Fruit fly (Drosophila melanogaster) whole organism, embryonic: Measurements from ENCODE around the gene CG15408.

Experiments used
- Awh ChIP-seq: fragments of 200-800 bp; sonication (Bioruptor generic); IDR thresholded peaks from 2 replicates; pipeline ENCODE4, ENCODE4 v1.3.6; 2022; ENCODE audit warnings: missing biosample characterization, missing genetic modification characterization
- CG1024 ChIP-seq: fragments of 200-800 bp; sonication (Bioruptor generic); IDR thresholded peaks from 2 replicates; pipeline ENCODE4 v1.3.6; 2022; ENCODE audit warnings: missing biosample characterization, missing genetic modification characterization
- CG11504 ChIP-seq: fragments of 200-800 bp; sonication (Bioruptor generic); optimal IDR thresholded peaks from 3 replicates; lab custom pipeline; 2019; ENCODE audit warnings: missing biosample characterization, mild to moderate bottlenecking, missing genetic modification characterization, moderate library complexity
- CG12299 ChIP-seq: fragments of 200-800 bp; sonication (Bioruptor generic); optimal IDR thresholded peaks from 2 replicates; lab custom pipeline; 2018; ENCODE audit warnings: missing biosample characterization, mild to moderate bottlenecking, missing genetic modification characterization
- CG12659 ChIP-seq: fragments of 200-800 bp; sonication (Bioruptor generic); optimal IDR thresholded peaks from 3 replicates; lab custom pipeline; 2017; ENCODE audit warnings: mild to moderate bottlenecking, missing biosample characterization, missing genetic modification reagents, missing genetic modification characterization
- CG14860 ChIP-seq: fragments of 200-800 bp; sonication (Bioruptor generic); IDR thresholded peaks from 3 replicates; pipeline ENCODE4 v1.3.6; 2022; ENCODE audit warnings: missing biosample characterization, missing genetic modification characterization; ENCODE audit not compliant: partially characterized antibody
- CG15011 ChIP-seq: fragments of 200-800 bp; sonication (Bioruptor generic); optimal IDR thresholded peaks from 3 replicates; lab custom pipeline; 2018; ENCODE audit warnings: missing biosample characterization, mild to moderate bottlenecking, missing genetic modification characterization
- CG1647 ChIP-seq: fragments of 200-800 bp; sonication (Bioruptor generic); optimal IDR thresholded peaks from 3 replicates; lab custom pipeline; 2016; ENCODE audit warnings: missing biosample characterization, missing genetic modification characterization
- CG17829 ChIP-seq: fragments of 200-800 bp; optimal IDR thresholded peaks from 2 replicates; lab custom pipeline; 2019; ENCODE audit warnings: missing biosample characterization, mild to moderate bottlenecking, missing genetic modification characterization, moderate library complexity
- CG31224 ChIP-seq: fragments of 200-800 bp; sonication (Bioruptor generic); IDR thresholded peaks from 2 replicates; pipeline ENCODE4 v1.3.6; 2022; ENCODE audit warnings: missing biosample characterization, missing genetic modification characterization
- CG4360 ChIP-seq: fragments of 200-800 bp; sonication (Bioruptor generic); IDR thresholded peaks from 2 replicates; pipeline ENCODE4 v1.3.6; 2022; ENCODE audit warnings: missing biosample characterization, missing genetic modification characterization
- CG5953 ChIP-seq: fragments of 200-800 bp; sonication (Bioruptor generic); IDR thresholded peaks from 2 replicates; pipeline ENCODE4 v1.3.6; 2022; ENCODE audit warnings: missing biosample characterization, missing genetic modification characterization
- CG6272 ChIP-seq: fragments of 200-800 bp; sonication (Bioruptor generic); IDR thresholded peaks from 2 replicates; pipeline ENCODE4 v1.3.6; 2022; ENCODE audit warnings: missing biosample characterization, missing genetic modification characterization
- CG6689 ChIP-seq: fragments of 200-800 bp; sonication (Bioruptor generic); IDR thresholded peaks from 2 replicates; pipeline ENCODE4 v1.3.6; 2022; ENCODE audit warnings: missing biosample characterization, missing genetic modification characterization
- CG6765 ChIP-seq: fragments of 200-800 bp; sonication (Bioruptor generic); optimal IDR thresholded peaks from 3 replicates; lab custom pipeline; 2017; ENCODE audit warnings: missing biosample characterization, mild to moderate bottlenecking, missing genetic modification characterization
- CG7271 ChIP-seq: fragments of 200-800 bp; sonication (Bioruptor generic); optimal IDR thresholded peaks from 2 replicates; lab custom pipeline; 2018; ENCODE audit warnings: missing biosample characterization, mild to moderate bottlenecking, missing genetic modification characterization, moderate library complexity
- CG7372 ChIP-seq: fragments of 200-800 bp; sonication (Bioruptor generic); IDR thresholded peaks from 2 replicates; pipeline ENCODE4 v1.3.6; 2022; ENCODE audit warnings: missing biosample characterization, missing genetic modification characterization
- CG9215 ChIP-seq: fragments of 200-800 bp; sonication (Bioruptor generic); IDR thresholded peaks from 2 replicates; pipeline ENCODE4 v1.3.6; 2022; ENCODE audit warnings: missing biosample characterization, missing genetic modification characterization
- Dad ChIP-seq: fragments of 200-800 bp; sonication (Bioruptor generic); optimal IDR thresholded peaks from 3 replicates; lab custom pipeline; 2016; ENCODE audit warnings: missing biosample characterization, missing genetic modification characterization
- Dbx ChIP-seq: fragments of 200-800 bp; sonication (Bioruptor generic); IDR thresholded peaks from 3 replicates; pipeline ENCODE4 v1.3.6; 2022; ENCODE audit warnings: missing biosample characterization, missing genetic modification characterization
- Ets65A ChIP-seq: fragments of 200-800 bp; sonication (Bioruptor generic); peaks from one replicate; lab custom pipeline; 2016; ENCODE audit warnings: missing biosample characterization, missing genetic modification characterization
- H15 ChIP-seq: fragments of 200-800 bp; sonication (Bioruptor generic); IDR thresholded peaks from 3 replicates; pipeline ENCODE4 v1.3.6; 2022; ENCODE audit warnings: missing biosample characterization, missing genetic modification characterization
- MESR4 ChIP-seq: fragments of 200-800 bp; sonication (Bioruptor generic); optimal IDR thresholded peaks from 2 replicates; lab custom pipeline; 2018; ENCODE audit warnings: missing biosample characterization, mild to moderate bottlenecking, missing genetic modification characterization, moderate library complexity
- NFAT ChIP-seq: fragments of 200-800 bp; sonication (Bioruptor generic); IDR thresholded peaks from 2 replicates; pipeline ENCODE4 v1.3.6; 2022; ENCODE audit warnings: missing biosample characterization, missing genetic modification characterization
- PHDP ChIP-seq: fragments of 200-800 bp; sonication (Bioruptor generic); optimal IDR thresholded peaks from 3 replicates; lab custom pipeline; 2018; ENCODE audit warnings: missing biosample characterization, mild to moderate bottlenecking, missing genetic modification characterization, moderate library complexity
- Poxn ChIP-seq: fragments of 200-800 bp; sonication (Bioruptor generic); IDR thresholded peaks from 2 replicates; pipeline ENCODE4 v1.3.6; 2022; ENCODE audit warnings: missing biosample characterization, missing genetic modification characterization
- Side ChIP-seq: fragments of 200-800 bp; sonication (Bioruptor generic); optimal IDR thresholded peaks from 2 replicates; lab custom pipeline; 2016; ENCODE audit warnings: missing biosample characterization, missing genetic modification characterization
- Xbp1 ChIP-seq: fragments of 200-800 bp; sonication (Bioruptor generic); optimal IDR thresholded peaks from 3 replicates; lab custom pipeline; 2016; ENCODE audit warnings: missing biosample characterization, mild to moderate bottlenecking, missing genetic modification characterization
- YL-1 ChIP-seq: fragments of 200-800 bp; sonication (Bioruptor generic); optimal IDR thresholded peaks from 3 replicates; lab custom pipeline; 2017; ENCODE audit warnings: missing biosample characterization, mild to moderate bottlenecking, missing genetic modification characterization
- ci ChIP-seq: fragments of 200-800 bp; sonication (Bioruptor generic); IDR thresholded peaks from 3 replicates; pipeline ENCODE4 v1.3.6; 2022; ENCODE audit warnings: missing biosample characterization, missing genetic modification characterization
- crc ChIP-seq: fragments of 200-800 bp; sonication (Bioruptor generic); optimal IDR thresholded peaks from 2 replicates; lab custom pipeline; 2016; ENCODE audit warnings: missing biosample characterization, missing genetic modification characterization
- crol ChIP-seq: fragments of 200-800 bp; sonication (Bioruptor generic); IDR thresholded peaks from 2 replicates; pipeline ENCODE4 v1.3.6; 2022; ENCODE audit warnings: missing biosample characterization, missing genetic modification characterization
- cwo ChIP-seq: fragments of 200-800 bp; sonication (Bioruptor generic); optimal IDR thresholded peaks from 3 replicates; lab custom pipeline; 2017; ENCODE audit warnings: missing biosample characterization, missing genetic modification characterization, mild to moderate bottlenecking, moderate library complexity, missing genetic modification reagents
- danr ChIP-seq: fragments of 200-800 bp; sonication (Bioruptor generic); IDR thresholded peaks from 2 replicates; pipeline ENCODE4 v1.3.6; 2022; ENCODE audit warnings: missing biosample characterization, missing genetic modification characterization
- dmrt11E ChIP-seq: fragments of 200-800 bp; sonication (Bioruptor generic); optimal IDR thresholded peaks from 3 replicates; lab custom pipeline; 2018; ENCODE audit warnings: missing biosample characterization, mild to moderate bottlenecking, missing genetic modification characterization, moderate library complexity
- exex ChIP-seq: fragments of 200-800 bp; sonication (Bioruptor generic); optimal IDR thresholded peaks from 4 replicates; lab custom pipeline; 2018; ENCODE audit warnings: missing biosample characterization, mild to moderate bottlenecking, missing genetic modification characterization, moderate library complexity
- fd102C ChIP-seq: fragments of 200-800 bp; sonication (Bioruptor generic); optimal IDR thresholded peaks from 2 replicates; lab custom pipeline; 2018; ENCODE audit warnings: missing biosample characterization, mild to moderate bottlenecking, missing genetic modification characterization, moderate library complexity
- fd64A ChIP-seq: fragments of 200-800 bp; sonication (Bioruptor generic); optimal IDR thresholded peaks from 3 replicates; lab custom pipeline; 2018; ENCODE audit warnings: missing biosample characterization, mild to moderate bottlenecking, missing genetic modification characterization
- fru ChIP-seq: fragments of >200 bp; optimal IDR thresholded peaks from 2 replicates; lab custom pipeline; 2017
- h ChIP-seq: fragments of >200 bp; optimal IDR thresholded peaks from 2 replicates; lab custom pipeline; 2017
- hkb ChIP-seq, 2 experiments: fragments of 200-800 bp in 1 of 2; fragments of >200 bp in 1 of 2; sonication (Bioruptor generic) in 1 of 2; IDR thresholded peaks in 1 of 2; optimal IDR thresholded peaks in 1 of 2; 2 replicates each; pipeline versions ENCODE4 v1.3.6 to Lab custom; 2017 to 2022; ENCODE audit warnings: missing biosample characterization in 1 of 2, missing genetic modification characterization in 1 of 2
- insv ChIP-seq, 2 experiments: fragments of 200-800 bp; sonication (Bioruptor generic); optimal IDR thresholded peaks; 3 replicates each; lab custom pipeline; 2016 to 2018; ENCODE audit warnings: missing biosample characterization in 2 of 2, missing genetic modification characterization in 2 of 2
- klu ChIP-seq: fragments of 200-800 bp; sonication (Bioruptor generic); IDR thresholded peaks from 2 replicates; pipeline ENCODE4 v1.3.6; 2022; ENCODE audit warnings: missing biosample characterization, missing genetic modification characterization
- nerfin-1 ChIP-seq: fragments of 200-800 bp; sonication (Bioruptor generic); optimal IDR thresholded peaks from 3 replicates; lab custom pipeline; 2019; ENCODE audit warnings: missing biosample characterization, mild to moderate bottlenecking, missing genetic modification characterization, moderate library complexity
- org-1 ChIP-seq: fragments of 200-800 bp; sonication (Bioruptor generic); optimal IDR thresholded peaks from 2 replicates; lab custom pipeline; 2017; ENCODE audit warnings: missing biosample characterization, missing genetic modification characterization
- pb ChIP-seq: fragments of 200-800 bp; sonication (Bioruptor generic); optimal IDR thresholded peaks from 3 replicates; lab custom pipeline; 2016; ENCODE audit warnings: missing biosample characterization, missing genetic modification characterization
- slbo ChIP-seq: fragments of 200-800 bp; sonication (Bioruptor generic); IDR thresholded peaks from 2 replicates; pipeline ENCODE4 v1.3.6; 2022; ENCODE audit warnings: missing biosample characterization, missing genetic modification characterization
- stc ChIP-seq: fragments of 200-800 bp; sonication (Bioruptor generic); IDR thresholded peaks from 2 replicates; pipeline ENCODE4 v1.3.6; 2022; ENCODE audit warnings: missing biosample characterization, missing genetic modification characterization
- tna ChIP-seq: fragments of 200-800 bp; sonication (Bioruptor generic); IDR thresholded peaks from 2 replicates; pipeline ENCODE4 v1.3.6; 2022; ENCODE audit warnings: missing biosample characterization, missing genetic modification characterization; ENCODE audit not compliant: partially characterized antibody
- twi ChIP-seq: fragments of 200-800 bp; optimal IDR thresholded peaks from 2 replicates; lab custom pipeline; 2019; ENCODE audit warnings: missing biosample characterization, mild to moderate bottlenecking, missing genetic modification characterization, moderate library complexity

CG15408 gene

dm6 chr2L:3355791-3356190, 23.2 kb downstream of the CG15408 start (continued):
- TF ChIP-seq exex (tag; lab: Kevin White, UChicago), result no peak
- TF ChIP-seq CG6272 (GFP tag; lab: Robert Waterston, UW), result no peak
- TF ChIP-seq fd64A (GFP tag; lab: Kevin White, UChicago), result no peak
- no peak for TF ChIP-seq danr (GFP tag; lab: Robert Waterston, UW)
- TF ChIP-seq CG5953, result no peak
- no peak for TF ChIP-seq CG11504 (tag; lab: Kevin White, UChicago)
- TF ChIP-seq crc, result no peak
- no peak for TF ChIP-seq pb (GFP tag; lab: Kevin White, UChicago)
- peak; percentile 92 for TF ChIP-seq Ets65A
- TF ChIP-seq CG6765 (GFP tag; lab: Kevin White, UChicago), result no peak
- no peak for TF ChIP-seq NFAT (GFP tag; lab: Robert Waterston, UW)
- TF ChIP-seq insv (GFP tag; optimal IDR thresholded peaks at IDR 0.05; lab: Kevin White, UChicago), result no peak
- TF ChIP-seq CG1024 (GFP tag; lab: Robert Waterston, UW), result no peak
- TF ChIP-seq Awh (GFP tag; lab: Robert Waterston, UW), result no peak
- no peak for TF ChIP-seq cwo (GFP tag; lab: Kevin White, UChicago)
- peak; percentile 28; the same call in 1 of the 3 replicates for TF ChIP-seq ci (GFP tag; lab: Robert Waterston, UW)
- TF ChIP-seq CG7372 (GFP tag; lab: Robert Waterston, UW), result peak; percentile 88
- no peak for TF ChIP-seq CG12299 (tag; lab: Kevin White, UChicago)
- TF ChIP-seq stc (GFP tag; lab: Robert Waterston, UW), result no peak
- 0 out of 2 replicates have a peak, but pooled peaks have one; percentile 3 for TF ChIP-seq CG6689 (GFP tag; lab: Robert Waterston, UW)
- TF ChIP-seq MESR4 (GFP tag; lab: Kevin White, UChicago), result no peak
- TF ChIP-seq dmrt11E, result no peak
- no peak for TF ChIP-seq YL-1 (GFP tag; lab: Kevin White, UChicago)
- no peak for TF ChIP-seq CG14860 (GFP tag; lab: Robert Waterston, UW)
- TF ChIP-seq org-1 (GFP tag; lab: Kevin White, UChicago), result no peak
- TF ChIP-seq CG4360, result no peak
- TF ChIP-seq twi (tag; lab: Kevin White, UChicago), result no peak
- TF ChIP-seq CG7271 (tag; lab: Kevin White, UChicago), result no peak
- no peak for TF ChIP-seq CG17829
- TF ChIP-seq Poxn (GFP tag; lab: Robert Waterston, UW), result no peak
- TF ChIP-seq tna (GFP tag; lab: Robert Waterston, UW), result no peak
- no peak for TF ChIP-seq CG9215 (GFP tag; lab: Robert Waterston, UW)
- TF ChIP-seq CG12659, result no peak
- peak; percentile 28; the same call in 1 of the 2 replicates for TF ChIP-seq klu (GFP tag; lab: Robert Waterston, UW)
- TF ChIP-seq PHDP, result no peak
- TF ChIP-seq CG1647 (GFP tag; lab: Kevin White, UChicago), result no peak
- no peak for TF ChIP-seq fru (lab: Kevin White, UChicago)
- no peak for TF ChIP-seq Xbp1
- no peak for TF ChIP-seq H15 (GFP tag; lab: Robert Waterston, UW)
- no peak for TF ChIP-seq h (lab: Kevin White, UChicago)
- no peak for TF ChIP-seq nerfin-1 (tag; lab: Kevin White, UChicago)
- peak; percentile 74 for TF ChIP-seq crol
- TF ChIP-seq hkb (optimal IDR thresholded peaks at IDR 0.05; lab: Kevin White, UChicago), result no peak
- TF ChIP-seq hkb (GFP tag; IDR thresholded peaks at IDR 0.05; lab: Robert Waterston, UW), result 0 out of 2 replicates have a peak, but pooled peaks have one; percentile 11
- no peak for TF ChIP-seq Side
- no peak for TF ChIP-seq CG15011 (GFP tag; lab: Kevin White, UChicago)
- TF ChIP-seq Dad (GFP tag; lab: Kevin White, UChicago), result no peak
- TF ChIP-seq CG31224 (GFP tag; lab: Robert Waterston, UW), result no peak
- peak; percentile 28; the same call in 1 of the 2 replicates for TF ChIP-seq slbo (GFP tag; lab: Robert Waterston, UW)
- no peak for TF ChIP-seq fd102C (GFP tag; lab: Kevin White, UChicago)
- 0 out of 3 replicates have a peak, but pooled peaks have one; percentile 13 for TF ChIP-seq Dbx (GFP tag; lab: Robert Waterston, UW)
- TF ChIP-seq, all 482 proteins: peak for 15
